Worm (Caenorhabditis elegans) whole organism, late embryonic: Measurements from ENCODE around the gene srg-11.

Experiments used
- C08G9.2 ChIP-seq: sonication (generic microtip); optimal IDR thresholded peaks from 2 replicates; lab custom pipeline; 2016; ENCODE audit warnings: mild to moderate bottlenecking, missing genetic modification characterization, moderate library complexity, missing compliant biosample characterization
- T23F11.4 ChIP-seq: fragments of 200-800 bp; sonication (Bioruptor generic); optimal IDR thresholded peaks from 2 replicates; lab custom pipeline; 2018; ENCODE audit warnings: mild to moderate bottlenecking, missing genetic modification characterization, missing compliant biosample characterization
- Y22D7AL.16 ChIP-seq: sonication (generic microtip); optimal IDR thresholded peaks from 2 replicates; lab custom pipeline; 2016; ENCODE audit warnings: missing genetic modification characterization, missing compliant biosample characterization
- ama-1 ChIP-seq: fragments of 150-350 bp; optimal IDR thresholded peaks from 2 replicates; lab custom pipeline; 2014
- ceh-18 ChIP-seq: sonication (generic microtip); optimal IDR thresholded peaks from 2 replicates; lab custom pipeline; 2016; ENCODE audit warnings: missing genetic modification characterization, missing compliant biosample characterization
- ceh-19 ChIP-seq: fragments of 200-800 bp; sonication (Bioruptor generic); optimal IDR thresholded peaks from 2 replicates; lab custom pipeline; 2018; ENCODE audit warnings: mild to moderate bottlenecking, missing genetic modification characterization, missing compliant biosample characterization
- ceh-30 ChIP-seq: fragments of 150-350 bp; optimal IDR thresholded peaks from 2 replicates; lab custom pipeline; 2014; ENCODE audit warnings: missing biosample characterization, missing genetic modification characterization
- ceh-31 ChIP-seq: sonication (generic microtip); optimal IDR thresholded peaks from 2 replicates; lab custom pipeline; 2016; ENCODE audit warnings: missing genetic modification characterization, missing compliant biosample characterization
- ceh-48 ChIP-seq: sonication (generic microtip); optimal IDR thresholded peaks from 2 replicates; lab custom pipeline; 2016; ENCODE audit warnings: missing genetic modification characterization, inconsistent platforms, missing compliant biosample characterization
- che-1 ChIP-seq: sonication (generic microtip); optimal IDR thresholded peaks from 2 replicates; lab custom pipeline; 2016; ENCODE audit warnings: mild to moderate bottlenecking, missing genetic modification characterization, missing compliant biosample characterization
- dve-1 ChIP-seq: sonication (generic microtip); optimal IDR thresholded peaks from 2 replicates; lab custom pipeline; 2017; ENCODE audit warnings: antibody characterized with exemption, mild to moderate bottlenecking, missing genetic modification characterization, missing compliant biosample characterization
- elt-4 ChIP-seq: sonication (generic microtip); optimal IDR thresholded peaks from 2 replicates; lab custom pipeline; 2016; ENCODE audit warnings: missing genetic modification characterization, missing compliant biosample characterization
- ets-4 ChIP-seq: sonication (generic microtip); optimal IDR thresholded peaks from 2 replicates; lab custom pipeline; 2016; ENCODE audit warnings: missing genetic modification characterization, missing compliant biosample characterization
- eyg-1 ChIP-seq: sonication (generic microtip); optimal IDR thresholded peaks from 2 replicates; lab custom pipeline; 2016; ENCODE audit warnings: missing genotype, missing genetic modification characterization, missing compliant biosample characterization
- fax-1 ChIP-seq: sonication (generic microtip); optimal IDR thresholded peaks from 2 replicates; lab custom pipeline; 2016; ENCODE audit warnings: missing genotype, missing genetic modification characterization, missing compliant biosample characterization
- gmeb-2 ChIP-seq: sonication (generic microtip); optimal IDR thresholded peaks from 2 replicates; lab custom pipeline; 2016; ENCODE audit warnings: missing genetic modification characterization, inconsistent platforms, missing compliant biosample characterization
- hlh-13 ChIP-seq: fragments of 200-800 bp; sonication (Bioruptor generic); optimal IDR thresholded peaks from 2 replicates; lab custom pipeline; 2018; ENCODE audit warnings: mild to moderate bottlenecking, missing genetic modification characterization, missing compliant biosample characterization
- hlh-30 ChIP-seq: sonication (generic microtip); optimal IDR thresholded peaks from 2 replicates; lab custom pipeline; 2017; ENCODE audit warnings: antibody characterized with exemption, missing genetic modification characterization, missing compliant biosample characterization; ENCODE audit not compliant: insufficient read depth
- lim-6 ChIP-seq: sonication (generic microtip); optimal IDR thresholded peaks from 2 replicates; lab custom pipeline; 2016; ENCODE audit warnings: missing genetic modification characterization, missing compliant biosample characterization
- lin-11 ChIP-seq: fragments of 200-800 bp; sonication (Bioruptor generic); optimal IDR thresholded peaks from 2 replicates; lab custom pipeline; 2018; ENCODE audit warnings: mild to moderate bottlenecking, missing genetic modification characterization, missing compliant biosample characterization
- madf-2 ChIP-seq: sonication (generic microtip); optimal IDR thresholded peaks from 2 replicates; lab custom pipeline; 2017; ENCODE audit warnings: missing genetic modification characterization, missing compliant biosample characterization
- mec-3 ChIP-seq: sonication (generic microtip); optimal IDR thresholded peaks from 2 replicates; lab custom pipeline; 2016; ENCODE audit warnings: borderline replicate concordance, missing genetic modification characterization, missing compliant biosample characterization
- nfya-1 ChIP-seq: sonication (generic microtip); optimal IDR thresholded peaks from 2 replicates; lab custom pipeline; 2017; ENCODE audit warnings: missing genetic modification characterization, mild to moderate bottlenecking, missing compliant biosample characterization, antibody characterized with exemption, moderate library complexity
- nhr-232 ChIP-seq: sonication (generic microtip); optimal IDR thresholded peaks from 2 replicates; lab custom pipeline; 2016; ENCODE audit warnings: missing genetic modification characterization, missing compliant biosample characterization
- npax-4 ChIP-seq: sonication (generic microtip); optimal IDR thresholded peaks from 2 replicates; lab custom pipeline; 2016; ENCODE audit warnings: missing genetic modification characterization, missing compliant biosample characterization
- pag-3 ChIP-seq: sonication (generic microtip); optimal IDR thresholded peaks from 2 replicates; lab custom pipeline; 2016; ENCODE audit warnings: missing compliant biosample characterization, missing genetic modification characterization, borderline replicate concordance
- pros-1 ChIP-seq: fragments of 150-350 bp; optimal IDR thresholded peaks from 2 replicates; lab custom pipeline; 2014; ENCODE audit warnings: missing biosample characterization, missing genetic modification reagents, missing genetic modification characterization
- sox-2 ChIP-seq: fragments of 200-800 bp; sonication (Bioruptor generic); IDR thresholded peaks from 2 replicates; pipeline ENCODE4 v1.3.6; 2022; ENCODE audit warnings: missing genetic modification reagents, missing genetic modification characterization, missing compliant biosample characterization
- sox-4 ChIP-seq: sonication (generic microtip); optimal IDR thresholded peaks from 2 replicates; lab custom pipeline; 2017; ENCODE audit warnings: mild to moderate bottlenecking, missing genetic modification characterization, inconsistent platforms, missing compliant biosample characterization
- syd-9 ChIP-seq: sonication (generic microtip); optimal IDR thresholded peaks from 2 replicates; lab custom pipeline; 2016; ENCODE audit warnings: mild to moderate bottlenecking, missing genetic modification characterization, moderate library complexity, missing compliant biosample characterization
- tbx-7 ChIP-seq: sonication (generic microtip); optimal IDR thresholded peaks from 2 replicates; lab custom pipeline; 2016; ENCODE audit warnings: missing genotype, missing genetic modification characterization, missing compliant biosample characterization
- ttx-3 ChIP-seq: sonication (generic microtip); optimal IDR thresholded peaks from 2 replicates; lab custom pipeline; 2016; ENCODE audit warnings: missing genetic modification reagents, missing genetic modification characterization, missing compliant biosample characterization
- unc-3 ChIP-seq, 2 experiments: fragments of 200-800 bp in 1 of 2; sonication (Bioruptor generic) in 1 of 2; sonication (generic microtip) in 1 of 2; conservative IDR thresholded peaks in 1 of 2; optimal IDR thresholded peaks in 1 of 2; 2 replicates each; pipeline versions ENCODE4 v1.3.6 to Lab custom; 2016 to 2022; ENCODE audit warnings: missing compliant biosample characterization in 2 of 2, missing genetic modification characterization in 2 of 2, missing genetic modification reagents in 1 of 2
- unc-42 ChIP-seq: sonication (generic microtip); optimal IDR thresholded peaks from 2 replicates; lab custom pipeline; 2016; ENCODE audit warnings: missing genotype, missing genetic modification characterization, missing compliant biosample characterization
- unc-86 ChIP-seq: sonication (generic microtip); optimal IDR thresholded peaks from 2 replicates; lab custom pipeline; 2016; ENCODE audit warnings: missing genetic modification characterization, missing compliant biosample characterization
- zip-5 ChIP-seq: sonication (generic microtip); optimal IDR thresholded peaks from 2 replicates; lab custom pipeline; 2016; ENCODE audit warnings: missing genetic modification characterization, missing compliant biosample characterization

The srg-11 gene

DNA sequence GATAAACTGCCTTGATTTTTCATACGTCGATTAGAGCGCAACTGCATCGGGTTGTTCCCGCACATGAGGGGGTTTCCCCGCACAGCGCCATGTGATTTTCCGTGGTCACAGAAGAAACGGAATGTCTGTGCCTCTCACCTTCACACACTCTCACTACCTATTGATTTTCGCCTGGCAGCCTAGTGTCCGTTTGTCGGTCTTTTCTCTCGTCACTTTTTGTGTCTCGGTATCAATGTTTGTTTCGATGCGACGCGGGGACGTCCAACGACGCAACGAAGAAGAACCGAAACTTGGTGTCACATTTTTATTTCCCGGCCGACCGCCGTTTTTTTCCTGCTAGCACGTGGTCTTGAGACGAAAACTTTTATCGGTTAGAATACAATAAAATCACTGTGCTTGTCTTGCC lies 30.4 kb upstream of the srg-11 start (continued):
- TF ChIP-seq lim-6 (tag; lab: Kevin White, UChicago) (no peak), nhr-232 (tag; lab: Kevin White, UChicago) (no peak), nfya-1 (peak; percentile 79), elt-4 (tag; lab: Kevin White, UChicago) (no peak), tbx-7 (tag; lab: Kevin White, UChicago) (no peak), lin-11 (tag; lab: Kevin White, UChicago) (no peak), unc-3 (GFP tag; conservative IDR thresholded peaks at IDR 0.05; lab: Robert Waterston, UW) (no peak), unc-3 (tag; optimal IDR thresholded peaks at IDR 0.05; lab: Kevin White, UChicago) (no peak), Y22D7AL.16 (no peak), pag-3 (tag; lab: Kevin White, UChicago) (no peak), ceh-30 (tag; lab: Kevin White, UChicago) (no peak), ama-1 (lab: Kevin White, UChicago) (no peak), fax-1 (no peak), syd-9 (tag; lab: Kevin White, UChicago) (no peak), sox-2 (GFP tag; lab: Robert Waterston, UW) (no peak), unc-86 (tag; lab: Kevin White, UChicago) (peak; percentile 2), hlh-30 (tag; lab: Kevin White, UChicago) (peak; percentile 99), ceh-48 (tag; lab: Kevin White, UChicago) (peak; percentile 96), dve-1 (peak; percentile 80), pros-1 (tag; lab: Kevin White, UChicago) (peak; percentile 40), sox-4 (no peak), eyg-1 (tag; lab: Kevin White, UChicago) (no peak), hlh-13 (GFP tag; lab: Kevin White, UChicago) (no peak), T23F11.4 (GFP tag; lab: Kevin White, UChicago) (peak; percentile 65), ceh-18 (tag; lab: Kevin White, UChicago) (peak; percentile 96)

DNA sequence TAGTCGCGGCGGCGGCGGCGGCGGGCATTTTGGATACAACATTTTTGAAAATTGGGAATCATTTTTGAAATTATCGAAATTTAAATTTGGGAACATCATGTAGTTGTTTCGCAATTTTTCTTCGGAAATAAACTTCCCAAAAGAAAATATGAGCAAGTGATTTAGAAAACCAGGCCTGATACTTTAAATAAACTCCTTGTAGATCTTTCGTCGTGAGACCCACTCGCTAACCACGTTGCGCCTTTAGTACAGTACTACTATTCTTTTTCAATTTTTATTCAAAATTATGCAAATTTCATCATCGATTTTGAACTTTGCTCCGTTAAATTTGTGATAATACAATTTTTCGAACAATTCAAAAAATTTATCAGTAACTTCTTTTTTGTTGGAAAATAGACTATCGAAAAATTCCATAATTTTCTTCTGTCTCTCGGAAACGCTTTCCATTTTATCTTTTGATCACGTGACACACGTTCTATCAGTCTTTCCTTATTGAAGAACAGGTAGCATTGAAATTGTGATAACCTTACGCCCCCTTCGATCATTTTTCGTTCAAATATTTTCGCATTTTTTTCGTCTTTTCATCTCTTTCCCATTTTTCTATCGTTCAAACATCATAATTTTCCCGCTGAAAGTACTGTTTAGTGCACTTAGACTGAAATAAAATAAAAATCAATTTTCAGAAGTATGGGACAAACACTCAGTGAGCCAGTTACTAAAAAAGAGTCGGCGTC lies 29.8 kb upstream of the srg-11 start, which contains the start of gene ppm-2:
Gene ppm-2, plus strand, starts transcription at position 684 of the 734 bp plus-strand sequence.
- TF ChIP-seq zip-5 (no peak), hlh-30 (tag; lab: Kevin White, UChicago) (peak; percentile 35), gmeb-2 (tag; lab: Kevin White, UChicago) (no peak)
- TF ChIP-seq, all 69 proteins: peak for 1

DNA sequence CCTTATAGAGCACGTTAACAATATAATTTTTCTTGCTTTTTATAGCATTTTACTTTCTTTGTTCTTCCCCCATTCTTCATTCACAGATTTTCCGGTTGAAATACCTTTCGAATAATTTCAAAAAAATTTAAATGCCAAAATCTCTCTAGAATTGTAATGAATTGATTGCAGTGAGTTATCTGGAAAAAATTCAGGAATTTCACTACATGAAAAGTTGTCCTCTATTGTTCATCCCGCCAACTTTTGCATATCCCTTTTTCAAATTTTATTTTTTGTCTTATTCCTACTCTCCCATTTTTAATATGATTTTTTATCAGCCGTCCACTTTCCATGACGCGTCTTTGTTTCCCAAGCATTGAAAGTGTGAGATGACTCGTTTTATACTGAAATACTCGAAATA lies 26.4 kb upstream of the srg-11 start:
- TF ChIP-seq npax-4 (tag; lab: Kevin White, UChicago) (no peak), unc-42 (tag; lab: Kevin White, UChicago) (no peak), mec-3 (tag; lab: Kevin White, UChicago) (no peak), ceh-31 (tag; lab: Kevin White, UChicago) (no peak), sox-4 (no peak), che-1 (no peak), madf-2 (no peak), syd-9 (tag; lab: Kevin White, UChicago) (no peak), ets-4 (tag; lab: Kevin White, UChicago) (no peak), tbx-7 (tag; lab: Kevin White, UChicago) (no peak), pros-1 (tag; lab: Kevin White, UChicago) (no peak), pag-3 (tag; lab: Kevin White, UChicago) (no peak), Y22D7AL.16 (no peak), ama-1 (lab: Kevin White, UChicago) (no peak), lim-6 (tag; lab: Kevin White, UChicago) (no peak), ttx-3 (tag; lab: Kevin White, UChicago) (no peak), ceh-19 (GFP tag; lab: Kevin White, UChicago) (no peak), C08G9.2 (tag; lab: Kevin White, UChicago) (no peak)
